Fruit fly (Drosophila melanogaster) whole organism, embryonic: ENCODE data around the gene Root.

ENCODE experiments used
- Awh ChIP-seq: fragments of 200-800 bp; sonication (Bioruptor generic); IDR thresholded peaks from 2 replicates; pipeline ENCODE4, ENCODE4 v1.3.6; 2022; ENCODE audit warnings: missing biosample characterization, missing genetic modification characterization
- B-H1 ChIP-seq: fragments of 200-800 bp; sonication (Bioruptor generic); IDR thresholded peaks from 3 replicates; pipeline ENCODE4 v1.3.6; 2022; ENCODE audit warnings: missing biosample characterization, missing genetic modification characterization
- CG1024 ChIP-seq: fragments of 200-800 bp; sonication (Bioruptor generic); IDR thresholded peaks from 2 replicates; pipeline ENCODE4 v1.3.6; 2022; ENCODE audit warnings: missing biosample characterization, missing genetic modification characterization
- CG11093 ChIP-seq: fragments of 200-800 bp; sonication (Bioruptor generic); IDR thresholded peaks from 3 replicates; pipeline ENCODE4 v1.3.6; 2022; ENCODE audit warnings: missing biosample characterization, missing genetic modification characterization
- CG11398 ChIP-seq: fragments of 200-800 bp; sonication (Bioruptor generic); optimal IDR thresholded peaks from 2 replicates; lab custom pipeline; 2016; ENCODE audit warnings: missing biosample characterization, missing genetic modification characterization
- CG11456 ChIP-seq: fragments of 200-800 bp; sonication (Bioruptor generic); IDR thresholded peaks from 3 replicates; pipeline ENCODE4 v1.3.6; 2022; ENCODE audit warnings: missing biosample characterization, missing genetic modification characterization
- CG12071 ChIP-seq: fragments of 200-800 bp; sonication (Bioruptor generic); optimal IDR thresholded peaks from 3 replicates; lab custom pipeline; 2018; ENCODE audit warnings: missing biosample characterization, mild to moderate bottlenecking, missing genetic modification characterization
- CG12391 ChIP-seq: fragments of 200-800 bp; sonication (Bioruptor generic); optimal IDR thresholded peaks from 3 replicates; lab custom pipeline; 2018; ENCODE audit warnings: missing biosample characterization, mild to moderate bottlenecking, missing genetic modification characterization, moderate library complexity
- CG12659 ChIP-seq: fragments of 200-800 bp; sonication (Bioruptor generic); optimal IDR thresholded peaks from 3 replicates; lab custom pipeline; 2017; ENCODE audit warnings: mild to moderate bottlenecking, missing biosample characterization, missing genetic modification reagents, missing genetic modification characterization
- CG14965 ChIP-seq: fragments of 200-800 bp; sonication (Bioruptor generic); optimal IDR thresholded peaks from 2 replicates; lab custom pipeline; 2016; ENCODE audit warnings: missing biosample characterization, missing genetic modification characterization, borderline replicate concordance
- CG1647 ChIP-seq: fragments of 200-800 bp; sonication (Bioruptor generic); optimal IDR thresholded peaks from 3 replicates; lab custom pipeline; 2016; ENCODE audit warnings: missing biosample characterization, missing genetic modification characterization
- CG16815 ChIP-seq: fragments of 200-800 bp; sonication (Bioruptor generic); optimal IDR thresholded peaks from 3 replicates; lab custom pipeline; 2017; ENCODE audit warnings: missing biosample characterization, mild to moderate bottlenecking, missing genetic modification characterization
- CG18619 ChIP-seq: fragments of 200-800 bp; sonication (Bioruptor generic); optimal IDR thresholded peaks from 3 replicates; lab custom pipeline; 2017; ENCODE audit warnings: missing biosample characterization, mild to moderate bottlenecking, missing genetic modification characterization
- CG31365 ChIP-seq: fragments of 200-800 bp; sonication (Bioruptor generic); optimal IDR thresholded peaks from 2 replicates; lab custom pipeline; 2018; ENCODE audit warnings: missing biosample characterization, mild to moderate bottlenecking, missing genetic modification characterization
- CG9437 ChIP-seq: fragments of 200-800 bp; sonication (Bioruptor generic); optimal IDR thresholded peaks from 2 replicates; lab custom pipeline; 2018; ENCODE audit warnings: missing biosample characterization, mild to moderate bottlenecking, missing genetic modification characterization
- CHES-1-like ChIP-seq: fragments of 200-800 bp; sonication (Bioruptor generic); optimal IDR thresholded peaks from 2 replicates; lab custom pipeline; 2016; ENCODE audit warnings: missing biosample characterization, missing genetic modification characterization
- CrebB ChIP-seq: fragments of 200-800 bp; sonication (Bioruptor generic); optimal IDR thresholded peaks from 3 replicates; lab custom pipeline; 2018; ENCODE audit warnings: missing biosample characterization, mild to moderate bottlenecking, missing genetic modification characterization
- Dbx ChIP-seq: fragments of 200-800 bp; sonication (Bioruptor generic); IDR thresholded peaks from 3 replicates; pipeline ENCODE4 v1.3.6; 2022; ENCODE audit warnings: missing biosample characterization, missing genetic modification characterization
- Dip3 ChIP-seq: fragments of 200-800 bp; sonication (Bioruptor generic); optimal IDR thresholded peaks from 3 replicates; lab custom pipeline; 2016; ENCODE audit warnings: missing biosample characterization, missing genetic modification characterization
- Elba2 ChIP-seq: fragments of 200-800 bp; sonication (Bioruptor generic); optimal IDR thresholded peaks from 3 replicates; lab custom pipeline; 2016; ENCODE audit warnings: missing biosample characterization, missing genetic modification characterization
- Ets97D ChIP-seq: fragments of 200-800 bp; sonication (Bioruptor generic); optimal IDR thresholded peaks from 3 replicates; lab custom pipeline; 2016; ENCODE audit warnings: missing biosample characterization, missing genetic modification characterization
- GATAe ChIP-seq: fragments of 200-800 bp; sonication (Bioruptor generic); conservative IDR thresholded peaks from 2 replicates; pipeline ENCODE4 v1.3.6; 2022; ENCODE audit warnings: missing biosample characterization, missing genetic modification characterization
- Jarid2 ChIP-seq: fragments of 200-800 bp; sonication (Bioruptor generic); optimal IDR thresholded peaks from 3 replicates; lab custom pipeline; 2017; ENCODE audit warnings: mild to moderate bottlenecking, missing biosample characterization, missing genetic modification reagents, missing genetic modification characterization
- Mrtf ChIP-seq: fragments of 200-800 bp; sonication (Bioruptor generic); IDR thresholded peaks from 3 replicates; pipeline ENCODE4 v1.3.6; 2022; ENCODE audit warnings: missing biosample characterization, missing genetic modification characterization
- Neu2 ChIP-seq: fragments of 200-800 bp; sonication (Bioruptor generic); optimal IDR thresholded peaks from 3 replicates; lab custom pipeline; 2016; ENCODE audit warnings: missing biosample characterization, missing genetic modification characterization, borderline replicate concordance
- Opbp ChIP-seq: fragments of 200-800 bp; sonication (Bioruptor generic); IDR thresholded peaks from 3 replicates; pipeline ENCODE4 v1.3.6; 2022; ENCODE audit warnings: missing biosample characterization, missing genetic modification characterization; ENCODE audit not compliant: partially characterized antibody
- Pdp1 ChIP-seq, 2 experiments: fragments of 200-800 bp; sonication (Bioruptor generic); optimal IDR thresholded peaks; 3 replicates each; lab custom pipeline; 2016; ENCODE audit warnings: missing biosample characterization in 2 of 2, missing genetic modification characterization in 2 of 2, mild to moderate bottlenecking in 1 of 2, moderate library complexity in 1 of 2
- Sin3A ChIP-seq: fragments of >200 bp; optimal IDR thresholded peaks from 2 replicates; lab custom pipeline; 2018
- cg ChIP-seq: fragments of 200-800 bp; sonication (Bioruptor generic); optimal IDR thresholded peaks from 3 replicates; lab custom pipeline; 2019; ENCODE audit warnings: missing biosample characterization, mild to moderate bottlenecking, missing genetic modification characterization, moderate library complexity
- chif ChIP-seq, 2 experiments: fragments of 200-800 bp; sonication (Bioruptor generic); optimal IDR thresholded peaks; 3 replicates each; lab custom pipeline; 2016; ENCODE audit warnings: missing biosample characterization in 2 of 2, missing genetic modification characterization in 2 of 2
- dan ChIP-seq: fragments of 200-800 bp; sonication (Bioruptor generic); IDR thresholded peaks from 2 replicates; pipeline ENCODE4 v1.3.6; 2022; ENCODE audit warnings: missing biosample characterization, missing genetic modification characterization
- dmrt99B ChIP-seq: fragments of 200-800 bp; sonication (Bioruptor generic); optimal IDR thresholded peaks from 2 replicates; lab custom pipeline; 2018; ENCODE audit warnings: missing biosample characterization, mild to moderate bottlenecking, missing genetic modification characterization, moderate library complexity
- ems ChIP-seq: fragments of 200-800 bp; sonication (Bioruptor generic); optimal IDR thresholded peaks from 3 replicates; lab custom pipeline; 2016; ENCODE audit warnings: missing biosample characterization, missing genetic modification characterization
- gcm ChIP-seq: fragments of 200-800 bp; sonication (Bioruptor generic); optimal IDR thresholded peaks from 2 replicates; lab custom pipeline; 2019; ENCODE audit warnings: missing biosample characterization, mild to moderate bottlenecking, missing genetic modification characterization, moderate library complexity
- ham ChIP-seq: fragments of 200-800 bp; sonication (Bioruptor generic); IDR thresholded peaks from 2 replicates; pipeline ENCODE4 v1.3.6; 2022; ENCODE audit warnings: missing biosample characterization, missing genetic modification characterization
- hbn ChIP-seq: fragments of 200-800 bp; sonication (Bioruptor generic); IDR thresholded peaks from 2 replicates; pipeline ENCODE4 v1.3.6; 2022; ENCODE audit warnings: missing biosample characterization, missing genetic modification characterization; ENCODE audit not compliant: partially characterized antibody
- her ChIP-seq: fragments of 200-800 bp; sonication (Bioruptor generic); optimal IDR thresholded peaks from 2 replicates; lab custom pipeline; 2016; ENCODE audit warnings: missing biosample characterization, missing genetic modification characterization
- jumu ChIP-seq: fragments of 200-800 bp; sonication (Bioruptor generic); optimal IDR thresholded peaks from 3 replicates; lab custom pipeline; 2016; ENCODE audit warnings: missing biosample characterization, missing genetic modification characterization
- klu ChIP-seq: fragments of 200-800 bp; sonication (Bioruptor generic); IDR thresholded peaks from 2 replicates; pipeline ENCODE4 v1.3.6; 2022; ENCODE audit warnings: missing biosample characterization, missing genetic modification characterization
- maf-S ChIP-seq: fragments of 200-800 bp; sonication (Bioruptor generic); optimal IDR thresholded peaks from 2 replicates; lab custom pipeline; 2016; ENCODE audit warnings: missing biosample characterization, missing genetic modification characterization
- mirr ChIP-seq: fragments of 200-800 bp; sonication (Bioruptor generic); optimal IDR thresholded peaks from 3 replicates; lab custom pipeline; 2018; ENCODE audit warnings: missing biosample characterization, mild to moderate bottlenecking, missing genetic modification characterization
- nmo ChIP-seq: fragments of 200-800 bp; sonication (Bioruptor generic); optimal IDR thresholded peaks from 2 replicates; lab custom pipeline; 2018; ENCODE audit warnings: missing biosample characterization, mild to moderate bottlenecking, missing genetic modification characterization, moderate library complexity
- org-1 ChIP-seq: fragments of 200-800 bp; sonication (Bioruptor generic); optimal IDR thresholded peaks from 2 replicates; lab custom pipeline; 2017; ENCODE audit warnings: missing biosample characterization, missing genetic modification characterization
- pho ChIP-seq: fragments of 200-800 bp; sonication (Bioruptor generic); optimal IDR thresholded peaks from 2 replicates; lab custom pipeline; 2016; ENCODE audit warnings: missing biosample characterization, missing genetic modification characterization
- rib ChIP-seq: fragments of 200-800 bp; sonication (Bioruptor generic); IDR thresholded peaks from 2 replicates; pipeline ENCODE4 v1.3.6; 2022; ENCODE audit warnings: missing biosample characterization, missing genetic modification characterization
- ro ChIP-seq: fragments of 200-800 bp; sonication (Bioruptor generic); IDR thresholded peaks from 2 replicates; pipeline ENCODE4 v1.3.6; 2022; ENCODE audit warnings: missing biosample characterization, missing genetic modification characterization
- sisA ChIP-seq: fragments of 200-800 bp; sonication (Bioruptor generic); IDR thresholded peaks from 2 replicates; pipeline ENCODE4 v1.3.6; 2022; ENCODE audit warnings: missing biosample characterization, missing genetic modification characterization
- ssp ChIP-seq: fragments of 200-800 bp; sonication (Bioruptor generic); IDR thresholded peaks from 2 replicates; pipeline ENCODE4 v1.3.6; 2022; ENCODE audit warnings: missing biosample characterization, missing genetic modification characterization
- tap ChIP-seq: fragments of 200-800 bp; optimal IDR thresholded peaks from 3 replicates; lab custom pipeline; 2019; ENCODE audit warnings: missing biosample characterization, mild to moderate bottlenecking, missing genetic modification characterization, moderate library complexity
- wek ChIP-seq: fragments of 200-800 bp; sonication (Bioruptor generic); optimal IDR thresholded peaks from 3 replicates; lab custom pipeline; 2018; ENCODE audit warnings: missing biosample characterization, mild to moderate bottlenecking, missing genetic modification characterization, moderate library complexity
- zen ChIP-seq: fragments of 200-800 bp; sonication (Bioruptor generic); optimal IDR thresholded peaks from 3 replicates; lab custom pipeline; 2018; ENCODE audit warnings: missing biosample characterization, mild to moderate bottlenecking, missing genetic modification characterization, moderate library complexity

Root gene

DNA sequence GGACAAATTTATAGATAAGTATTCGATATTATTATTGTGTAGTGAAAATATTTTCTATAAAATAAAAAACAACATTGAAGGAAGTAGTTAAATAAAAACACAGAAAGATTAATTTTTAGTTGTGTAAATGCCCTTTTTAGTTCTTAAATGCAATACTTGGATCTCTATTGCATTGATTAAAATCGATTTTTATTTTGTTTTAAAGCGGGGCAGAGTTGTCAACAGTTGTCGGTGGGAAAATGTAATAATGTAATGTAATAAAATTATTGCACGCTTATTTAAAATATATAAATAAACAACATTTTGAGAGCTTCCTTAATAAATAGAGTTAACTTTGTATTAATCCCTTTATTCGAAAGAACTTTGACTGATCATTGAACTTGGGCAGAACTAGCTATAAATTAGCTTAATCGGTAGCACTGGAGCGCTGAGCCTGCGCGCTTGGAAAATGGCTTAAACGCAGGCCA is 50.5 kb downstream of the Root start, which contains the start of gene Apc2 (continued):
- peak; percentile 13 for TF ChIP-seq gcm (GFP tag; lab: Kevin White, UChicago)
- no peak for TF ChIP-seq CG31365 (tag; lab: Kevin White, UChicago)
- TF ChIP-seq CG16815 (GFP tag; lab: Kevin White, UChicago), result peak; percentile 18
- 0 out of 2 replicates have a peak, but pooled peaks have one; percentile 39 for TF ChIP-seq ssp
- TF ChIP-seq klu (GFP tag; lab: Robert Waterston, UW), result peak; percentile 54
- TF ChIP-seq mirr, result no peak
- no peak for TF ChIP-seq her
- TF ChIP-seq CG11456 (GFP tag; lab: Robert Waterston, UW), result no peak
- no peak for TF ChIP-seq Neu2 (GFP tag; lab: Kevin White, UChicago)
- TF ChIP-seq Mrtf (GFP tag; lab: Robert Waterston, UW), result no peak
- no peak; the same call in 2 of the 3 replicates for TF ChIP-seq B-H1
- TF ChIP-seq wek (GFP tag; lab: Kevin White, UChicago), result no peak
- no peak for TF ChIP-seq Elba2 (GFP tag; lab: Kevin White, UChicago)
- no peak for TF ChIP-seq CG1024 (GFP tag; lab: Robert Waterston, UW)
- peak; percentile 57 for TF ChIP-seq zen (tag; lab: Kevin White, UChicago)
- peak; percentile 19 for TF ChIP-seq ems
- TF ChIP-seq ham (GFP tag; lab: Robert Waterston, UW), result no peak
- no peak for TF ChIP-seq CHES-1-like (GFP tag; lab: Kevin White, UChicago)
- peak; percentile 82 for TF ChIP-seq CG12391 (tag; lab: Kevin White, UChicago)
- no peak for TF ChIP-seq CG1647 (GFP tag; lab: Kevin White, UChicago)
- peak; percentile 46 for TF ChIP-seq tap (tag; lab: Kevin White, UChicago)
- TF ChIP-seq CG11093 (GFP tag; lab: Robert Waterston, UW), result peak; percentile 37; the same call in 1 of the 3 replicates
- no peak for TF ChIP-seq CG12071 (GFP tag; lab: Kevin White, UChicago)
- TF ChIP-seq nmo (GFP tag; lab: Kevin White, UChicago), result peak; percentile 77
- peak; percentile 34 for TF ChIP-seq Dip3 (GFP tag; lab: Kevin White, UChicago)
- no peak; the same call in 1 of the 2 replicates for TF ChIP-seq hbn (GFP tag; lab: Robert Waterston, UW)
- TF ChIP-seq Sin3A (lab: Kevin White, UChicago), result no peak
- TF ChIP-seq CG9437 (GFP tag; lab: Kevin White, UChicago), result peak; percentile 98
- TF ChIP-seq ro, result no peak
- no peak for TF ChIP-seq cg
- TF ChIP-seq dan, result no peak
- TF ChIP-seq jumu (GFP tag; lab: Kevin White, UChicago), result no peak
- 0 out of 3 replicates have a peak, but pooled peaks have one; percentile 19 for TF ChIP-seq Dbx (GFP tag; lab: Robert Waterston, UW)
- no peak for TF ChIP-seq Awh (GFP tag; lab: Robert Waterston, UW)
- TF ChIP-seq pho (GFP tag; lab: Kevin White, UChicago), result peak; percentile 2
- TF ChIP-seq Ets97D (GFP tag; lab: Kevin White, UChicago), result peak; percentile 8
- no peak for TF ChIP-seq CG11398 (GFP tag; lab: Kevin White, UChicago)
- no peak for TF ChIP-seq rib (GFP tag; lab: Robert Waterston, UW)
- peak; percentile 64 for TF ChIP-seq CG12659 (GFP tag; lab: Kevin White, UChicago)
- no peak for TF ChIP-seq GATAe (GFP tag; lab: Robert Waterston, UW)
- no peak for TF ChIP-seq dmrt99B
- no peak for TF ChIP-seq CrebB (tag; lab: Kevin White, UChicago)
- TF ChIP-seq Opbp (GFP tag; lab: Robert Waterston, UW), result no peak
- no peak for TF ChIP-seq maf-S (GFP tag; lab: Kevin White, UChicago)
- peak; percentile 66 for TF ChIP-seq sisA (GFP tag; lab: Robert Waterston, UW)
- TF ChIP-seq CG18619 (GFP tag; lab: Kevin White, UChicago), result peak; percentile 39
- TF ChIP-seq chif (GFP tag; optimal IDR thresholded peaks at IDR 0.05; lab: Kevin White, UChicago), result peak in 1 of 2 experiments; percentile 25
- TF ChIP-seq CG14965 (GFP tag; lab: Kevin White, UChicago), result no peak
- TF ChIP-seq Jarid2 (GFP tag; lab: Kevin White, UChicago), result no peak
- peak; percentile 38 to 64 for TF ChIP-seq Pdp1 (GFP tag; optimal IDR thresholded peaks at IDR 0.05; lab: Kevin White, UChicago)
- TF ChIP-seq org-1, result no peak
